Fruit fly (Drosophila melanogaster): ENCODE data around the gene Tango6.

Tango6 gene

dm6 chr2L:18921246-18921645, 47.6 kb upstream of the Tango6 start (continued):
- TF ChIP-seq cad (GFP tag; optimal IDR thresholded peaks at IDR 0.05), result no peak
- TF ChIP-seq Pdp1 (GFP tag; optimal IDR thresholded peaks at IDR 0.05), result peak in 1 of 2 experiments; percentile 54
- no peak for TF ChIP-seq gt (GFP tag; IDR thresholded peaks at IDR 0.05)
- peak; percentile 80 for TF ChIP-seq gsb-n (tag; optimal IDR thresholded peaks at IDR 0.05)
- peak; percentile 72 for TF ChIP-seq phol (tag; optimal IDR thresholded peaks at IDR 0.05)
- TF ChIP-seq dmrt11E (tag; optimal IDR thresholded peaks at IDR 0.05), result peak; percentile 89
- TF ChIP-seq Bgb (GFP tag; IDR thresholded peaks at IDR 0.05; ENCODE audit: partially characterized antibody), result no peak
- 0 out of 3 replicates have a peak, but pooled peaks have one; percentile 15 for TF ChIP-seq gce (GFP tag; IDR thresholded peaks at IDR 0.05)
- TF ChIP-seq CG30020 (tag; optimal IDR thresholded peaks at IDR 0.05), result no peak
- TF ChIP-seq chn (GFP tag; optimal IDR thresholded peaks at IDR 0.05), result peak; percentile 23
- TF ChIP-seq Hr51 (GFP tag; optimal IDR thresholded peaks at IDR 0.05), result peak; percentile 4 to 34
- TF ChIP-seq dpn (GFP tag; optimal IDR thresholded peaks at IDR 0.05), result peak in 1 of 2 experiments; percentile 29
- TF ChIP-seq gfzf (GFP tag; optimal IDR thresholded peaks at IDR 0.05), result no peak
- TF ChIP-seq CG5245 (GFP tag; optimal IDR thresholded peaks at IDR 0.05), result peak; percentile 73
- 0 out of 2 replicates have a peak, but pooled peaks have one; percentile 22 for TF ChIP-seq HLH3B (GFP tag; IDR thresholded peaks at IDR 0.05)
- peak; percentile 37; the same call in 1 of the 2 replicates for TF ChIP-seq ssp (GFP tag; IDR thresholded peaks at IDR 0.05)
- TF ChIP-seq zfh1 (GFP tag; IDR thresholded peaks at IDR 0.05), result peak; percentile 67
- TF ChIP-seq fru (optimal IDR thresholded peaks at IDR 0.05), result no peak
- no peak for TF ChIP-seq sug (tag; optimal IDR thresholded peaks at IDR 0.05)
- TF ChIP-seq Atf-2 (GFP tag; optimal IDR thresholded peaks at IDR 0.05), result peak; percentile 18
- no peak for TF ChIP-seq h (optimal IDR thresholded peaks at IDR 0.05)
- peak; percentile 38; the same call in 1 of the 2 replicates for TF ChIP-seq H2.0 (GFP tag; IDR thresholded peaks at IDR 0.05)
- peak; percentile 44 for TF ChIP-seq pros (GFP tag; optimal IDR thresholded peaks at IDR 0.05)
- TF ChIP-seq Fer3 (tag; optimal IDR thresholded peaks at IDR 0.05), result no peak
- peak; percentile 12 for TF ChIP-seq Ets97D (GFP tag; optimal IDR thresholded peaks at IDR 0.05)
- peak; percentile 50 for TF ChIP-seq grau (tag; optimal IDR thresholded peaks at IDR 0.05)
- 0 out of 3 replicates have a peak, but pooled peaks have one; percentile 31 for TF ChIP-seq ci (GFP tag; IDR thresholded peaks at IDR 0.05)
- TF ChIP-seq vvl (GFP tag; IDR thresholded peaks at IDR 0.05), result peak; percentile 57; the same call in 1 of the 2 replicates
- TF ChIP-seq CG17802 (tag; optimal IDR thresholded peaks at IDR 0.05), result no peak
- no peak for TF ChIP-seq CG3995 (GFP tag; optimal IDR thresholded peaks at IDR 0.05)
- peak; percentile 9 for TF ChIP-seq Antp (GFP tag; optimal IDR thresholded peaks at IDR 0.05)
- peak; percentile 35; the same call in 1 of the 2 replicates for TF ChIP-seq Rx (GFP tag; IDR thresholded peaks at IDR 0.05)
- TF ChIP-seq her (GFP tag; optimal IDR thresholded peaks at IDR 0.05), result no peak
- TF ChIP-seq CG30431 (GFP tag; optimal IDR thresholded peaks at IDR 0.05), result peak; percentile 60
- peak; percentile 39; the same call in 1 of the 2 replicates for TF ChIP-seq chm (GFP tag; IDR thresholded peaks at IDR 0.05)
- no peak for TF ChIP-seq disco-r (GFP tag; optimal IDR thresholded peaks at IDR 0.05)
- no peak for TF ChIP-seq CG12744 (GFP tag; optimal IDR thresholded peaks at IDR 0.05)
- peak in 1 of 2 experiments; percentile 75 for TF ChIP-seq bsh (GFP tag; optimal IDR thresholded peaks at IDR 0.05)
- peak; percentile 22 for TF ChIP-seq CG18599 (GFP tag; optimal IDR thresholded peaks at IDR 0.05)
- no peak for TF ChIP-seq sc (optimal IDR thresholded peaks at IDR 0.05)
- TF ChIP-seq sc (GFP tag; optimal IDR thresholded peaks at IDR 0.05), result peak; percentile 56
- no peak for TF ChIP-seq hkb (optimal IDR thresholded peaks at IDR 0.05)
- TF ChIP-seq hkb (GFP tag; IDR thresholded peaks at IDR 0.05), result peak; percentile 54; the same call in 1 of the 2 replicates
- TF ChIP-seq Elba2 (GFP tag; optimal IDR thresholded peaks at IDR 0.05), result peak; percentile 46
- TF ChIP-seq CG15514 (GFP tag; optimal IDR thresholded peaks at IDR 0.05), result no peak
- peak; percentile 56 for TF ChIP-seq Mes4 (GFP tag; optimal IDR thresholded peaks at IDR 0.05)
- peak; percentile 54 for TF ChIP-seq Xbp1 (GFP tag; optimal IDR thresholded peaks at IDR 0.05)
- no peak for TF ChIP-seq CG11695 (GFP tag; IDR thresholded peaks at IDR 0.05)
- peak; percentile 81 for TF ChIP-seq Med (GFP tag)
- TF ChIP-seq vnd (GFP tag; IDR thresholded peaks at IDR 0.05; ENCODE audit: partially characterized antibody), result no peak
- TF ChIP-seq kni (GFP tag; optimal IDR thresholded peaks at IDR 0.05), result no peak
- TF ChIP-seq CG17359 (tag; optimal IDR thresholded peaks at IDR 0.05), result peak; percentile 44
